Worm (Caenorhabditis elegans): ENCODE measurements around the gene F09E10.1.
A peak's percentile ranks its signal among the peaks of the same experiment; 100 is the strongest.

Gene F09E10.1

DNA sequence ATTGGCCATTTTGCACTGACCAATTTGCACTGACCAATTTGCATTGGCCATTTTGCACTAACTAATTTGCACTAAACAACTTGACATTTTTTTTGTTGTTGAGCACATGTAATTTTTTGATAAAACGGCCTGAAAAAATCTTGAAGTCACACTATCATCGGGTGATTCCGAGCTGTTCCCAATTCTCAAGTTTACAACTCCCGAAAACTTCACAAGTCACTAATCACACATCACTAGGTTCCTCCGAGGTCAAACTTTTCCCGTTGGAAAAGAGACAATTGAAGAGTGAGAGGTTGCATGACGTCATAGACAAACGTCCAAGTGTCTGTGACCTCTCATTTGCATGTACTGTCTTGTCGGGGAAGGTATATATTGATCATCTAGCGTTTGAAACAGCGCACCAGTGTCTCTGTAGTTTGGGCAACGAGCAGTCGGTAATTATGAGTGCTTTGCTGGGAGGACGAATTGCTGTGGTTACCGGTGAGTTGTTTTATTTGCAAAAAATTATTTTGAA is 16.4 kb upstream of the F09E10.1 start, which contains the start of the genes D1005.10 and dhs-25:
D1005.10 (minus strand) TSS at position 51 of the 514 bp plus-strand sequence.
dhs-25 (plus strand) TSS at position 398 of the 514 bp plus-strand sequence.
- TF ChIP-seq ztf-4 (tag; optimal IDR thresholded peaks at IDR 0.05): peak; percentile 76
- TF ChIP-seq ceh-16 (tag; optimal IDR thresholded peaks at IDR 0.05): no peak
- TF ChIP-seq blmp-1 (tag; optimal IDR thresholded peaks at IDR 0.05; ENCODE audit: insufficient read depth): peak; percentile 62
- no peak for TF ChIP-seq ztf-11 (tag; optimal IDR thresholded peaks at IDR 0.05)
- TF ChIP-seq lin-39 (tag; optimal IDR thresholded peaks at IDR 0.05): no peak
- no peak for TF ChIP-seq nhr-237 (tag; optimal IDR thresholded peaks at IDR 0.05)
- TF ChIP-seq ztf-1 (GFP tag; conservative IDR thresholded peaks at IDR 0.05): no peak
- TF ChIP-seq nhr-129 (tag; optimal IDR thresholded peaks at IDR 0.05): peak; percentile 94
- peak; percentile 80 for TF ChIP-seq nhr-6 (tag; optimal IDR thresholded peaks at IDR 0.05)
- TF ChIP-seq snpc-4 (tag; optimal IDR thresholded peaks at IDR 0.05): no peak
- TF ChIP-seq C34F6.9 (tag; optimal IDR thresholded peaks at IDR 0.05): peak; percentile 72
- no peak for TF ChIP-seq lin-11 (tag; optimal IDR thresholded peaks at IDR 0.05)
- no peak for TF ChIP-seq elt-3 (tag; optimal IDR thresholded peaks at IDR 0.05)
- peak; percentile 87 for TF ChIP-seq sma-3 (GFP tag; optimal IDR thresholded peaks at IDR 0.05)
- TF ChIP-seq mdl-1 (tag; optimal IDR thresholded peaks at IDR 0.05): peak in 1 of 2 experiments; percentile 24
- peak; percentile 20 to 79 for TF ChIP-seq lsy-2 (tag; optimal IDR thresholded peaks at IDR 0.05)
- TF ChIP-seq egl-27 (tag; optimal IDR thresholded peaks at IDR 0.05): peak; percentile 80
- TF ChIP-seq nhr-12 (tag; optimal IDR thresholded peaks at IDR 0.05): no peak
- no peak for TF ChIP-seq elt-1 (tag; optimal IDR thresholded peaks at IDR 0.05)
- no peak for TF ChIP-seq Y55F3AM.14 (GFP tag; optimal IDR thresholded peaks at IDR 0.05)
- TF ChIP-seq crh-2 (tag; optimal IDR thresholded peaks at IDR 0.05): peak; percentile 86
- peak; percentile 84 for TF ChIP-seq nhr-10 (tag; optimal IDR thresholded peaks at IDR 0.05)
- TF ChIP-seq ceh-82 (tag; optimal IDR thresholded peaks at IDR 0.05): no peak
- peak; percentile 98 for TF ChIP-seq sma-9 (GFP tag; optimal IDR thresholded peaks at IDR 0.05)
- TF ChIP-seq sma-9 (tag; optimal IDR thresholded peaks at IDR 0.05): no peak
- TF ChIP-seq unc-62 (GFP tag; optimal IDR thresholded peaks at IDR 0.05): no peak
- no peak for TF ChIP-seq unc-39 (tag; optimal IDR thresholded peaks at IDR 0.05)
- no peak for TF ChIP-seq R02D3.7 (tag; optimal IDR thresholded peaks at IDR 0.05)
- TF ChIP-seq alr-1 (tag; optimal IDR thresholded peaks at IDR 0.05): no peak
- TF ChIP-seq F13H6.1 (tag; optimal IDR thresholded peaks at IDR 0.05): peak; percentile 94
- no peak for TF ChIP-seq ZK546.5 (tag; optimal IDR thresholded peaks at IDR 0.05)
- TF ChIP-seq fos-1 (tag; optimal IDR thresholded peaks at IDR 0.05): peak; percentile 67
- TF ChIP-seq mbf-1 (tag; optimal IDR thresholded peaks at IDR 0.05): no peak
- TF ChIP-seq gmeb-1 (tag; optimal IDR thresholded peaks at IDR 0.05): peak; percentile 75
- TF ChIP-seq dmd-4 (tag; optimal IDR thresholded peaks at IDR 0.05): no peak
- peak; percentile 54 for TF ChIP-seq lin-13 (GFP tag; optimal IDR thresholded peaks at IDR 0.05)
- TF ChIP-seq nhr-21 (tag; optimal IDR thresholded peaks at IDR 0.05): peak; percentile 77
- peak; percentile 81 for TF ChIP-seq nhr-25 (tag; optimal IDR thresholded peaks at IDR 0.05)
- peak; percentile 73 for TF ChIP-seq sem-4 (tag; optimal IDR thresholded peaks at IDR 0.05)
- TF ChIP-seq unc-55 (GFP tag; optimal IDR thresholded peaks at IDR 0.05): no peak
- no peak for TF ChIP-seq mab-5 (tag; optimal IDR thresholded peaks at IDR 0.05)
- TF ChIP-seq zag-1 (tag; optimal IDR thresholded peaks at IDR 0.05): no peak
- peak; percentile 71 for TF ChIP-seq ama-1 (optimal IDR thresholded peaks at IDR 0.05)

DNA sequence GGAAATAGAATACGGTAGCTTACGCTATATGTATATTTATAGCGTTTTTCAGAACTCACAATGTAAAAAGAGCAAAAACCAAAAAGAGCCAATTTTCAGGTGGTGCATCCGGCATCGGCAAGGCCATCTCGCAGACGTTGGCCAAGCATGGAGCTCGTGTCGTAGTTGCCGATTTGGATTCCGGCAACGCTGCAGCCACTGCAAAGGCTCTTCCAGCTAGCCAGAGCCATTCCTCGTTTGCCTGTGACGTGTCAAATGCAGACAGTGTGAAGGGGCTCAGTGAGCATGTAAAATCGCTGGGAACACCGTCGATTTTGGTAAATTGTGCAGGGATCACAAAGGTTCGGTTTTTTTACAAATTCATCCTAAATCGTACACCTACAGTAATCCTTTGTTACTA is 15.5 kb upstream of the F09E10.1 start:
- TF ChIP-seq mdl-1 (tag; optimal IDR thresholded peaks at IDR 0.05) (no peak), crh-2 (tag; optimal IDR thresholded peaks at IDR 0.05) (no peak), elt-3 (tag; optimal IDR thresholded peaks at IDR 0.05) (no peak), lin-39 (tag; optimal IDR thresholded peaks at IDR 0.05) (no peak), ztf-1 (GFP tag; conservative IDR thresholded peaks at IDR 0.05) (0 out of 2 replicates have a peak, but pooled peaks have one; percentile 47), ama-1 (optimal IDR thresholded peaks at IDR 0.05) (no peak), ztf-4 (tag; optimal IDR thresholded peaks at IDR 0.05) (no peak)
